Fruit fly (Drosophila melanogaster) whole organism, prepupa: Measurements from ENCODE around the gene Bet3.
A peak's percentile ranks its signal among the peaks of the same experiment; 100 is the strongest.

Experiments
- Blimp-1 ChIP-seq: fragments of 200-800 bp; sonication (Bioruptor generic); optimal IDR thresholded peaks from 3 replicates; lab custom pipeline; 2017; ENCODE audit warnings: missing biosample characterization, missing genetic modification characterization, mild to moderate bottlenecking, moderate library complexity, missing genetic modification reagents
- CG10631 ChIP-seq: fragments of 200-800 bp; sonication (Bioruptor generic); optimal IDR thresholded peaks from 2 replicates; lab custom pipeline; 2016; ENCODE audit warnings: missing biosample characterization, missing genetic modification characterization
- CG10669 ChIP-seq: fragments of 200-800 bp; sonication (Bioruptor generic); optimal IDR thresholded peaks from 3 replicates; lab custom pipeline; 2018; ENCODE audit warnings: missing biosample characterization, mild to moderate bottlenecking, missing genetic modification characterization, moderate library complexity
- CG11902 ChIP-seq: fragments of 200-800 bp; sonication (Bioruptor generic); optimal IDR thresholded peaks from 3 replicates; lab custom pipeline; 2016; ENCODE audit warnings: missing biosample characterization, missing genetic modification characterization
- CG31627 ChIP-seq: fragments of 200-800 bp; sonication (Bioruptor generic); optimal IDR thresholded peaks from 3 replicates; lab custom pipeline; 2016; ENCODE audit warnings: missing biosample characterization, missing genetic modification characterization
- CG32006 ChIP-seq: fragments of 200-800 bp; sonication (Bioruptor generic); optimal IDR thresholded peaks from 3 replicates; lab custom pipeline; 2017; ENCODE audit warnings: missing biosample characterization, mild to moderate bottlenecking, missing genetic modification characterization
- CG34406 ChIP-seq: fragments of 200-800 bp; sonication (Bioruptor generic); optimal IDR thresholded peaks from 3 replicates; lab custom pipeline; 2016; ENCODE audit warnings: missing biosample characterization, missing genetic modification characterization
- CG3919 ChIP-seq: fragments of 200-800 bp; sonication (Bioruptor generic); optimal IDR thresholded peaks from 3 replicates; lab custom pipeline; 2016; ENCODE audit warnings: missing biosample characterization, missing genetic modification characterization
- CG4318 ChIP-seq: fragments of 200-800 bp; sonication (Bioruptor generic); optimal IDR thresholded peaks from 3 replicates; lab custom pipeline; 2017; ENCODE audit warnings: missing biosample characterization, mild to moderate bottlenecking, missing genetic modification characterization
- CG6276 ChIP-seq: fragments of 200-800 bp; sonication (Bioruptor generic); optimal IDR thresholded peaks from 2 replicates; lab custom pipeline; 2017; ENCODE audit warnings: missing biosample characterization, mild to moderate bottlenecking, missing genetic modification characterization
- CG6808 ChIP-seq: fragments of 200-800 bp; sonication (Bioruptor generic); optimal IDR thresholded peaks from 3 replicates; lab custom pipeline; 2017; ENCODE audit warnings: missing biosample characterization, missing genetic modification characterization, mild to moderate bottlenecking, moderate library complexity, missing genetic modification reagents
- CG6854 ChIP-seq: fragments of 200-800 bp; sonication (Bioruptor generic); optimal IDR thresholded peaks from 2 replicates; lab custom pipeline; 2017; ENCODE audit warnings: missing biosample characterization, mild to moderate bottlenecking, missing genetic modification characterization
- CG7368 ChIP-seq: fragments of 200-800 bp; sonication (Bioruptor generic); optimal IDR thresholded peaks from 3 replicates; lab custom pipeline; 2016; ENCODE audit warnings: missing biosample characterization, missing genetic modification characterization
- CG8319 ChIP-seq: fragments of 200-800 bp; sonication (Bioruptor generic); optimal IDR thresholded peaks from 3 replicates; lab custom pipeline; 2016; ENCODE audit warnings: missing biosample characterization, missing genetic modification characterization
- CG8632 ChIP-seq: fragments of 200-800 bp; sonication (Bioruptor generic); optimal IDR thresholded peaks from 3 replicates; lab custom pipeline; 2016; ENCODE audit warnings: missing biosample characterization, missing genetic modification characterization
- Eip78C ChIP-seq: fragments of 200-800 bp; sonication (Bioruptor generic); peaks from one replicate; lab custom pipeline; 2016; ENCODE audit warnings: missing biosample characterization, missing genetic modification characterization
- Eip93F ChIP-seq: fragments of 200-800 bp; sonication (Bioruptor generic); optimal IDR thresholded peaks from 2 replicates; lab custom pipeline; 2016; ENCODE audit warnings: missing biosample characterization, mild to moderate bottlenecking, missing genetic modification characterization
- Ets21C ChIP-seq: fragments of 200-800 bp; sonication (Bioruptor generic); optimal IDR thresholded peaks from 3 replicates; lab custom pipeline; 2016; ENCODE audit warnings: missing biosample characterization, missing genetic modification characterization
- Ets96B ChIP-seq: fragments of 200-800 bp; optimal IDR thresholded peaks from 2 replicates; lab custom pipeline; 2019; ENCODE audit warnings: missing biosample characterization, mild to moderate bottlenecking, missing genetic modification characterization, moderate library complexity
- Hr38 ChIP-seq: sonication (Bioruptor generic); optimal IDR thresholded peaks from 2 replicates; lab custom pipeline; 2016; ENCODE audit warnings: missing biosample characterization, missing genetic modification characterization
- Hr39 ChIP-seq: fragments of 200-800 bp; sonication (Bioruptor generic); optimal IDR thresholded peaks from 2 replicates; lab custom pipeline; 2016; ENCODE audit warnings: missing biosample characterization, missing genetic modification characterization
- Hr4 ChIP-seq: fragments of 200-800 bp; sonication (Bioruptor generic); optimal IDR thresholded peaks from 3 replicates; lab custom pipeline; 2016; ENCODE audit warnings: missing biosample characterization, missing genetic modification characterization
- Lpt ChIP-seq: fragments of 200-800 bp; sonication (Bioruptor generic); optimal IDR thresholded peaks from 3 replicates; lab custom pipeline; 2016; ENCODE audit warnings: missing biosample characterization, missing genetic modification characterization
- OdsH ChIP-seq: fragments of 200-800 bp; sonication (Bioruptor generic); optimal IDR thresholded peaks from 3 replicates; lab custom pipeline; 2016; ENCODE audit warnings: missing biosample characterization, missing genetic modification characterization
- Smox ChIP-seq: fragments of 200-800 bp; sonication (Bioruptor generic); optimal IDR thresholded peaks from 3 replicates; lab custom pipeline; 2016; ENCODE audit warnings: missing biosample characterization, missing genetic modification characterization
- Sox102F ChIP-seq: fragments of 200-800 bp; sonication (Bioruptor generic); optimal IDR thresholded peaks from 2 replicates; lab custom pipeline; 2016; ENCODE audit warnings: missing biosample characterization, mild to moderate bottlenecking, missing genetic modification characterization
- Sox15 ChIP-seq: fragments of 200-800 bp; sonication (Bioruptor generic); optimal IDR thresholded peaks from 3 replicates; lab custom pipeline; 2016; ENCODE audit warnings: missing biosample characterization, missing genetic modification characterization
- achi ChIP-seq: fragments of 200-800 bp; sonication (Bioruptor generic); optimal IDR thresholded peaks from 3 replicates; lab custom pipeline; 2016; ENCODE audit warnings: missing biosample characterization, missing genetic modification characterization
- acj6 ChIP-seq: fragments of 200-800 bp; sonication (Bioruptor generic); optimal IDR thresholded peaks from 3 replicates; lab custom pipeline; 2016; ENCODE audit warnings: missing biosample characterization, missing genetic modification characterization
- cyc ChIP-seq: fragments of 200-800 bp; sonication (Bioruptor generic); optimal IDR thresholded peaks from 3 replicates; lab custom pipeline; 2016; ENCODE audit warnings: missing biosample characterization, missing genetic modification characterization
- dac ChIP-seq: fragments of 200-800 bp; sonication (Bioruptor generic); optimal IDR thresholded peaks from 2 replicates; lab custom pipeline; 2017; ENCODE audit warnings: missing biosample characterization, mild to moderate bottlenecking, missing genetic modification characterization
- dsx ChIP-seq: fragments of 200-800 bp; optimal IDR thresholded peaks from 3 replicates; lab custom pipeline; 2019; ENCODE audit warnings: missing biosample characterization, mild to moderate bottlenecking, missing genetic modification characterization, moderate library complexity; ENCODE audit not compliant: poor library complexity, severe bottlenecking
- eg ChIP-seq: fragments of 200-800 bp; sonication (Bioruptor generic); IDR thresholded peaks from 3 replicates; pipeline ENCODE4 v1.3.6; 2022; ENCODE audit warnings: missing biosample characterization, missing genetic modification characterization
- fd59A ChIP-seq: fragments of 200-800 bp; sonication (Bioruptor generic); optimal IDR thresholded peaks from 2 replicates; lab custom pipeline; 2017; ENCODE audit warnings: missing biosample characterization, mild to moderate bottlenecking, missing genetic modification characterization, missing genetic modification reagents
- fd85E ChIP-seq: fragments of 200-800 bp; sonication (Bioruptor generic); optimal IDR thresholded peaks from 3 replicates; lab custom pipeline; 2016; ENCODE audit warnings: missing biosample characterization, missing genetic modification characterization
- fkh ChIP-seq: fragments of 200-800 bp; sonication (Bioruptor generic); optimal IDR thresholded peaks from 3 replicates; lab custom pipeline; 2017; ENCODE audit warnings: missing biosample characterization, mild to moderate bottlenecking, missing genetic modification characterization, moderate library complexity
- lz ChIP-seq: fragments of 200-800 bp; sonication (Bioruptor generic); optimal IDR thresholded peaks from 3 replicates; lab custom pipeline; 2016; ENCODE audit warnings: missing biosample characterization, missing genetic modification characterization
- net ChIP-seq: fragments of 200-800 bp; sonication (Bioruptor generic); optimal IDR thresholded peaks from 3 replicates; lab custom pipeline; 2016; ENCODE audit warnings: missing biosample characterization, missing genetic modification characterization
- pdm3 ChIP-seq: fragments of 200-800 bp; sonication (Bioruptor generic); optimal IDR thresholded peaks from 3 replicates; lab custom pipeline; 2016; ENCODE audit warnings: missing biosample characterization, missing genetic modification characterization
- salr ChIP-seq, 2 experiments: fragments of 200-800 bp; sonication (Bioruptor generic); optimal IDR thresholded peaks; 3 replicates each; lab custom pipeline; 2016 to 2018; ENCODE audit warnings: missing biosample characterization in 2 of 2, missing genetic modification characterization in 2 of 2, mild to moderate bottlenecking in 1 of 2
- spab ChIP-seq: fragments of 200-800 bp; sonication (Bioruptor generic); optimal IDR thresholded peaks from 2 replicates; lab custom pipeline; 2017; ENCODE audit warnings: missing biosample characterization, mild to moderate bottlenecking, missing genetic modification characterization, missing genetic modification reagents
- ss ChIP-seq, 2 experiments: fragments of 200-800 bp; sonication (Bioruptor generic); optimal IDR thresholded peaks; 2 replicates in 1 of 2; 3 replicates in 1 of 2; lab custom pipeline; 2017 to 2018; ENCODE audit warnings: mild to moderate bottlenecking in 2 of 2, missing biosample characterization in 2 of 2, missing genetic modification characterization in 2 of 2, moderate library complexity in 1 of 2
- svp ChIP-seq: fragments of 200-800 bp; sonication (Bioruptor generic); peaks from one replicate; lab custom pipeline; 2016; ENCODE audit warnings: missing biosample characterization, missing genetic modification characterization
- topi ChIP-seq: fragments of 200-800 bp; sonication (Bioruptor generic); optimal IDR thresholded peaks from 3 replicates; lab custom pipeline; 2016; ENCODE audit warnings: missing biosample characterization, missing genetic modification characterization
- vri ChIP-seq: fragments of 200-800 bp; sonication (Bioruptor generic); optimal IDR thresholded peaks from 3 replicates; lab custom pipeline; 2016; ENCODE audit warnings: missing biosample characterization, mild to moderate bottlenecking, missing genetic modification characterization

Bet3 gene

dm6 chr3L:9467763-9468206, 25.7 kb upstream of the Bet3 start (continued):
- TF ChIP-seq Sox102F (GFP tag; lab: Kevin White, UChicago) (peak; percentile 15), OdsH (GFP tag; lab: Kevin White, UChicago) (no peak), CG3919 (peak; percentile 32), Smox (no peak), CG32006 (GFP tag; lab: Kevin White, UChicago) (no peak), CG6808 (GFP tag; lab: Kevin White, UChicago) (peak; percentile 59), dsx (GFP tag; lab: Kevin White, UChicago) (no peak), CG8632 (GFP tag; lab: Kevin White, UChicago) (no peak), fd85E (GFP tag; lab: Kevin White, UChicago) (peak; percentile 21), vri (GFP tag; lab: Kevin White, UChicago) (no peak), Hr39 (GFP tag; lab: Kevin White, UChicago) (no peak), CG10669 (GFP tag; lab: Kevin White, UChicago) (no peak), Hr4 (GFP tag; lab: Kevin White, UChicago) (no peak), Eip78C (GFP tag; lab: Kevin White, UChicago) (peak; percentile 40), Ets96B (no peak), Sox15 (no peak), dac (GFP tag; lab: Kevin White, UChicago) (no peak), Blimp-1 (GFP tag; lab: Kevin White, UChicago) (no peak), topi (GFP tag; lab: Kevin White, UChicago) (no peak), CG7368 (no peak), pdm3 (GFP tag; lab: Kevin White, UChicago) (no peak), fkh (GFP tag; lab: Kevin White, UChicago) (peak; percentile 77), CG34406 (no peak), salr (GFP tag; optimal IDR thresholded peaks at IDR 0.05; lab: Kevin White, UChicago) (peak in 1 of 2 experiments; percentile 11), CG8319 (GFP tag; lab: Kevin White, UChicago) (no peak), cyc (GFP tag; lab: Kevin White, UChicago) (no peak), spab (GFP tag; lab: Kevin White, UChicago) (peak; percentile 2), Hr38 (no peak), acj6 (GFP tag; lab: Kevin White, UChicago) (no peak)

dm6 chr3L:9467267-9467666, 25.2 kb upstream of the Bet3 start:
- TF ChIP-seq vri (GFP tag; lab: Kevin White, UChicago) (no peak), Ets21C (no peak), net (GFP tag; lab: Kevin White, UChicago) (no peak), cyc (GFP tag; lab: Kevin White, UChicago) (no peak), OdsH (GFP tag; lab: Kevin White, UChicago) (no peak), Blimp-1 (GFP tag; lab: Kevin White, UChicago) (no peak), fd85E (GFP tag; lab: Kevin White, UChicago) (no peak), CG4318 (GFP tag; lab: Kevin White, UChicago) (no peak), Lpt (GFP tag; lab: Kevin White, UChicago) (no peak), Hr38 (no peak), Eip78C (GFP tag; lab: Kevin White, UChicago) (no peak), dsx (GFP tag; lab: Kevin White, UChicago) (no peak)

- TF ChIP-seq Eip93F (GFP tag; lab: Kevin White, UChicago) (no peak), fkh (GFP tag; lab: Kevin White, UChicago) (no peak), CG6808 (GFP tag; lab: Kevin White, UChicago) (no peak), achi (GFP tag; lab: Kevin White, UChicago) (peak; percentile 2), Ets21C (no peak), cyc (GFP tag; lab: Kevin White, UChicago) (no peak), ss (GFP tag; optimal IDR thresholded peaks at IDR 0.05; lab: Kevin White, UChicago) (no peak), Hr4 (GFP tag; lab: Kevin White, UChicago) (peak; percentile 38), Eip78C (GFP tag; lab: Kevin White, UChicago) (peak; percentile 73), svp (GFP tag; lab: Kevin White, UChicago) (no peak), CG31627 (GFP tag; lab: Kevin White, UChicago) (no peak), Lpt (GFP tag; lab: Kevin White, UChicago) (no peak), Ets96B (no peak), eg (GFP tag; lab: Robert Waterston, UW) (no peak), CG6854 (GFP tag; lab: Kevin White, UChicago) (no peak), Blimp-1 (GFP tag; lab: Kevin White, UChicago) (no peak), acj6 (GFP tag; lab: Kevin White, UChicago) (peak; percentile 2), dac (GFP tag; lab: Kevin White, UChicago) (no peak), Hr38 (no peak), Sox102F (GFP tag; lab: Kevin White, UChicago) (no peak), lz (GFP tag; lab: Kevin White, UChicago) (no peak), CG10631 (GFP tag; lab: Kevin White, UChicago) (no peak), CG32006 (GFP tag; lab: Kevin White, UChicago) (peak; percentile 52), Sox15 (no peak), pdm3 (GFP tag; lab: Kevin White, UChicago) (peak; percentile 6), fd59A (GFP tag; lab: Kevin White, UChicago) (no peak), CG6276 (GFP tag; lab: Kevin White, UChicago) (peak; percentile 6), CG11902 (GFP tag; lab: Kevin White, UChicago) (no peak), topi (GFP tag; lab: Kevin White, UChicago) (no peak)
Observed at dm6 chr3L:9466595-9466994, 24.5 kb upstream of the Bet3 start.
